Worm (Caenorhabditis elegans) whole organism, early embryonic: Measurements from ENCODE around the gene C07A9.9.

Source experiments
- B0310.2 ChIP-seq: sonication (generic microtip); optimal IDR thresholded peaks from 2 replicates; lab custom pipeline; 2016; ENCODE audit warnings: mild to moderate bottlenecking, missing genetic modification characterization, missing compliant biosample characterization
- F13C5.2 ChIP-seq: sonication (generic microtip); optimal IDR thresholded peaks from 2 replicates; lab custom pipeline; 2017; ENCODE audit warnings: mild to moderate bottlenecking, missing genetic modification characterization, inconsistent platforms, missing compliant biosample characterization
- aly-1 ChIP-seq: sonication (generic microtip); optimal IDR thresholded peaks from 2 replicates; lab custom pipeline; 2016; ENCODE audit warnings: missing genetic modification characterization, missing compliant biosample characterization
- ama-1 ChIP-seq: fragments of 150-350 bp; optimal IDR thresholded peaks from 2 replicates; lab custom pipeline; 2014
- ceh-13 ChIP-seq: fragments of 200-800 bp; sonication (Bioruptor generic); optimal IDR thresholded peaks from 2 replicates; lab custom pipeline; 2018; ENCODE audit warnings: mild to moderate bottlenecking, missing genetic modification characterization, missing compliant biosample characterization
- ceh-36 ChIP-seq: sonication (generic microtip); optimal IDR thresholded peaks from 2 replicates; lab custom pipeline; 2016; ENCODE audit warnings: missing genetic modification characterization, inconsistent platforms, missing compliant biosample characterization
- ets-7 ChIP-seq: sonication (generic microtip); optimal IDR thresholded peaks from 2 replicates; lab custom pipeline; 2016; ENCODE audit warnings: missing genotype, missing genetic modification characterization, missing compliant biosample characterization
- flt-1 ChIP-seq: fragments of 200-800 bp; sonication (Bioruptor generic); IDR thresholded peaks from 2 replicates; pipeline ENCODE4 v1.3.6; 2022; ENCODE audit warnings: missing genetic modification characterization, missing compliant biosample characterization
- hmbx-1 ChIP-seq: sonication (generic microtip); optimal IDR thresholded peaks from 2 replicates; lab custom pipeline; 2016; ENCODE audit warnings: mild to moderate bottlenecking, missing genetic modification characterization, missing compliant biosample characterization
- scrt-1 ChIP-seq: fragments of 200-800 bp; sonication (Bioruptor generic); IDR thresholded peaks from 2 replicates; pipeline ENCODE4 v1.3.6; 2022; ENCODE audit warnings: missing genetic modification characterization, missing compliant biosample characterization
- sea-1 ChIP-seq: fragments of 200-800 bp; sonication (Bioruptor generic); conservative IDR thresholded peaks from 2 replicates; pipeline ENCODE4 v1.3.6; 2022; ENCODE audit warnings: missing genetic modification characterization, missing compliant biosample characterization
- tbx-11 ChIP-seq: fragments of 200-800 bp; sonication (Bioruptor generic); IDR thresholded peaks from 2 replicates; pipeline ENCODE4 v1.3.6; 2022; ENCODE audit warnings: missing genetic modification characterization, missing compliant biosample characterization
- tbx-37 ChIP-seq: fragments of 200-800 bp; sonication (Bioruptor generic); conservative IDR thresholded peaks from 2 replicates; pipeline ENCODE4 v1.3.6; 2022; ENCODE audit warnings: missing genetic modification reagents, missing genetic modification characterization, missing compliant biosample characterization
- tra-4 ChIP-seq: sonication (generic microtip); optimal IDR thresholded peaks from 2 replicates; lab custom pipeline; 2017; ENCODE audit warnings: missing genetic modification characterization, missing compliant biosample characterization

- TF ChIP-seq sea-1 (GFP tag; lab: Robert Waterston, UW), result no peak
- no peak for TF ChIP-seq scrt-1 (GFP tag; lab: Robert Waterston, UW)
- TF ChIP-seq aly-1 (tag; lab: Kevin White, UChicago), result no peak
- TF ChIP-seq ama-1 (lab: Kevin White, UChicago), result no peak
- no peak for TF ChIP-seq ceh-13 (GFP tag; lab: Kevin White, UChicago)
- TF ChIP-seq flt-1, result no peak
- TF ChIP-seq tbx-37 (GFP tag; lab: Robert Waterston, UW), result no peak
- no peak for TF ChIP-seq ets-7
- no peak for TF ChIP-seq F13C5.2 (tag; lab: Kevin White, UChicago)
- no peak for TF ChIP-seq ceh-36
- no peak for TF ChIP-seq hmbx-1 (tag; lab: Kevin White, UChicago)
- no peak for TF ChIP-seq tbx-11
- TF ChIP-seq B0310.2 (tag; lab: Kevin White, UChicago), result no peak
- no peak for TF ChIP-seq tra-4 (tag; lab: Kevin White, UChicago)
These were observed 25.3 kb downstream of the C07A9.9 start for ce11 chrIII:9642110-9642509.
